Fruit fly (Drosophila melanogaster) whole organism, embryonic: ENCODE measurements around the gene Snx27.

Experiments used
- B-H1 ChIP-seq: fragments of 200-800 bp; sonication (Bioruptor generic); IDR thresholded peaks from 3 replicates; pipeline ENCODE4 v1.3.6; 2022; ENCODE audit warnings: missing biosample characterization, missing genetic modification characterization
- CG11695 ChIP-seq: fragments of 200-800 bp; sonication (Bioruptor generic); IDR thresholded peaks from 3 replicates; pipeline ENCODE4 v1.3.6; 2022; ENCODE audit warnings: missing biosample characterization, missing genetic modification characterization
- CG15479 ChIP-seq: fragments of 200-800 bp; sonication (Bioruptor generic); optimal IDR thresholded peaks from 3 replicates; lab custom pipeline; 2019; ENCODE audit warnings: missing biosample characterization, mild to moderate bottlenecking, missing genetic modification characterization, moderate library complexity
- CG18764 ChIP-seq: fragments of 200-800 bp; sonication (Bioruptor generic); optimal IDR thresholded peaks from 3 replicates; lab custom pipeline; 2016; ENCODE audit warnings: missing biosample characterization, missing genetic modification characterization
- CG8924 ChIP-seq: fragments of 200-800 bp; optimal IDR thresholded peaks from 3 replicates; lab custom pipeline; 2019; ENCODE audit warnings: missing biosample characterization, mild to moderate bottlenecking, missing genetic modification characterization, moderate library complexity
- Ets65A ChIP-seq: fragments of 200-800 bp; sonication (Bioruptor generic); peaks from one replicate; lab custom pipeline; 2016; ENCODE audit warnings: missing biosample characterization, missing genetic modification characterization
- Lhr ChIP-seq: fragments of 200-800 bp; sonication (Bioruptor generic); optimal IDR thresholded peaks from 3 replicates; lab custom pipeline; 2017; ENCODE audit warnings: mild to moderate bottlenecking, missing biosample characterization, missing genetic modification reagents, missing genetic modification characterization
- az2 ChIP-seq: fragments of 200-800 bp; sonication (Bioruptor generic); optimal IDR thresholded peaks from 3 replicates; lab custom pipeline; 2016; ENCODE audit warnings: missing biosample characterization, missing genetic modification characterization
- bcd ChIP-seq: fragments of 200-800 bp; sonication (Bioruptor generic); optimal IDR thresholded peaks from 2 replicates; lab custom pipeline; 2017; ENCODE audit warnings: missing biosample characterization, mild to moderate bottlenecking, missing genetic modification characterization
- kah ChIP-seq: fragments of 200-800 bp; sonication (Bioruptor generic); optimal IDR thresholded peaks from 2 replicates; lab custom pipeline; 2018; ENCODE audit warnings: missing biosample characterization, mild to moderate bottlenecking, missing genetic modification characterization
- lmd ChIP-seq: fragments of 200-800 bp; sonication (Bioruptor generic); IDR thresholded peaks from 2 replicates; pipeline ENCODE4 v1.3.6; 2022; ENCODE audit warnings: missing biosample characterization, missing genetic modification characterization
- maf-S ChIP-seq: fragments of 200-800 bp; sonication (Bioruptor generic); optimal IDR thresholded peaks from 2 replicates; lab custom pipeline; 2016; ENCODE audit warnings: missing biosample characterization, missing genetic modification characterization

DNA sequence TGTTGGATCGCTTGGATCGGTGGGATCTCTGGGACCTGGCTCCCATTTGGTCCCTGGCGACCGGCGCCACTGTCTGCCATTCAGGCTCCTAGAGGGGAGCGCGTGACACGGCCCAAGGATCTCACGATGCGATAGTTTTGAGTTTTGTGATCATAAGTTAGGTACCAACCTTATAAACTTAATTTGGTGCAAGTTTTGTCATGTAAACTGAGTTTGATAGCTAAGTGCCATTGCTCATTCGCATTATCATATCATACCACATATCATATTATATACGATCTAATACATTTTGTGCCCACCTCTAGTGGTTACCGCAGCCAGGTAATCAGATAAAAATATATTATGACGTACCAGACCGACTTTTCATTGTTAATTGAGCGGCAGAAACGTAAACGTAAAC, 41.9 kb downstream of the Snx27 start:
- TF ChIP-seq CG18764 (GFP tag; lab: Kevin White, UChicago) (no peak), B-H1 (GFP tag; lab: Robert Waterston, UW) (no peak), Ets65A (GFP tag; lab: Kevin White, UChicago) (no peak), maf-S (no peak), bcd (GFP tag; lab: Kevin White, UChicago) (no peak), az2 (GFP tag; lab: Kevin White, UChicago) (no peak), CG15479 (no peak), kah (no peak), lmd (GFP tag; lab: Robert Waterston, UW) (no peak), CG8924 (tag; lab: Kevin White, UChicago) (peak; percentile 74), CG11695 (GFP tag; lab: Robert Waterston, UW) (no peak), Lhr (GFP tag; lab: Kevin White, UChicago) (no peak)
